Worm (Caenorhabditis elegans) whole organism, young adult: ENCODE measurements around the gene F38C2.7.
A peak's percentile ranks its signal among the peaks of the same experiment; 100 is the strongest.

ENCODE experiments used
- B0019.2 ChIP-seq: fragments of 200-800 bp; sonication (Bioruptor generic); conservative IDR thresholded peaks from 2 replicates; pipeline ENCODE4 v1.3.6; 2022; ENCODE audit warnings: missing genetic modification reagents, missing genetic modification characterization, missing compliant biosample characterization
- aptf-3 ChIP-seq: fragments of 200-800 bp; sonication (Bioruptor generic); IDR thresholded peaks from 2 replicates; pipeline ENCODE4 v1.3.6; 2022; ENCODE audit warnings: missing genetic modification characterization, missing compliant biosample characterization
- attf-6 ChIP-seq: fragments of 200-800 bp; sonication (Bioruptor generic); IDR thresholded peaks from 2 replicates; pipeline ENCODE4 v1.3.6; 2022; ENCODE audit warnings: missing genetic modification reagents, missing genetic modification characterization, missing compliant biosample characterization
- bed-1 ChIP-seq: fragments of 200-800 bp; sonication (Bioruptor generic); IDR thresholded peaks from 2 replicates; pipeline ENCODE4 v1.3.6; 2022; ENCODE audit warnings: missing genetic modification reagents, missing genetic modification characterization, missing compliant biosample characterization
- ceh-91 ChIP-seq: fragments of 200-800 bp; sonication (Bioruptor generic); IDR thresholded peaks from 2 replicates; pipeline ENCODE4 v1.3.6; 2022; ENCODE audit warnings: missing genetic modification reagents, missing genetic modification characterization, missing compliant biosample characterization
- efl-1 ChIP-seq: fragments of 150-350 bp; optimal IDR thresholded peaks from 2 replicates; lab custom pipeline; 2014; ENCODE audit warnings: missing biosample characterization, missing genetic modification reagents, missing genetic modification characterization
- egrh-3 ChIP-seq: fragments of 200-800 bp; sonication (Bioruptor generic); IDR thresholded peaks from 2 replicates; pipeline ENCODE4 v1.3.6; 2022; ENCODE audit warnings: missing genetic modification reagents, missing genetic modification characterization, missing compliant biosample characterization
- lsy-27 ChIP-seq: sonication (generic microtip); optimal IDR thresholded peaks from 2 replicates; lab custom pipeline; 2017; ENCODE audit warnings: missing genetic modification characterization, mild to moderate bottlenecking, missing compliant biosample characterization, antibody characterized with exemption, missing genotype, borderline replicate concordance; ENCODE audit not compliant: insufficient read depth
- mcd-1 ChIP-seq: fragments of 200-800 bp; sonication (Bioruptor generic); IDR thresholded peaks from 2 replicates; pipeline ENCODE4 v1.3.6; 2022; ENCODE audit warnings: missing genetic modification reagents, missing genetic modification characterization, missing compliant biosample characterization
- mel-28 ChIP-seq: sonication (generic microtip); optimal IDR thresholded peaks from 2 replicates; lab custom pipeline; 2016; ENCODE audit warnings: borderline replicate concordance, mild to moderate bottlenecking, missing genetic modification characterization, missing compliant biosample characterization
- nhr-80 ChIP-seq: sonication (generic microtip); optimal IDR thresholded peaks from 2 replicates; lab custom pipeline; 2016; ENCODE audit warnings: missing genetic modification characterization, missing compliant biosample characterization
- rpc-1 ChIP-seq, 2 experiments: fragments of 150-350 bp in 1 of 2; sonication (generic microtip) in 1 of 2; optimal IDR thresholded peaks; 2 replicates each; lab custom pipeline; 2014 to 2018; ENCODE audit warnings: missing biosample characterization in 1 of 2, missing genetic modification characterization in 1 of 2, missing genetic modification reagents in 1 of 2, missing genotype in 1 of 2
- sdz-38 ChIP-seq: sonication (generic microtip); optimal IDR thresholded peaks from 2 replicates; lab custom pipeline; 2016; ENCODE audit warnings: missing genotype, missing genetic modification characterization, missing compliant biosample characterization
- sea-2 ChIP-seq: fragments of 200-800 bp; sonication (Bioruptor generic); IDR thresholded peaks from 2 replicates; pipeline ENCODE4 v1.3.6; 2022; ENCODE audit warnings: missing genetic modification characterization, missing compliant biosample characterization
- snpc-4 ChIP-seq, 5 experiments: fragments of 150-350 bp in 1 of 5; sonication (generic microtip) in 4 of 5; optimal IDR thresholded peaks; 2 replicates each; lab custom pipeline; 2014 to 2018; ENCODE audit warnings: missing genetic modification characterization in 5 of 5, missing biosample characterization in 3 of 5, antibody characterized with exemption in 2 of 5, mild to moderate bottlenecking in 2 of 5, missing compliant biosample characterization in 2 of 5, missing genotype in 2 of 5, moderate library complexity in 2 of 5, missing genetic modification reagents in 1 of 5
- zim-3 ChIP-seq: sonication (generic microtip); optimal IDR thresholded peaks from 2 replicates; lab custom pipeline; 2017; ENCODE audit warnings: mild to moderate bottlenecking, missing genetic modification characterization, moderate library complexity, missing compliant biosample characterization
- ztf-22 ChIP-seq: fragments of 200-800 bp; sonication (Bioruptor generic); optimal IDR thresholded peaks from 2 replicates; lab custom pipeline; 2018; ENCODE audit warnings: mild to moderate bottlenecking, missing genetic modification characterization, moderate library complexity, missing compliant biosample characterization

The F38C2.7 gene

DNA sequence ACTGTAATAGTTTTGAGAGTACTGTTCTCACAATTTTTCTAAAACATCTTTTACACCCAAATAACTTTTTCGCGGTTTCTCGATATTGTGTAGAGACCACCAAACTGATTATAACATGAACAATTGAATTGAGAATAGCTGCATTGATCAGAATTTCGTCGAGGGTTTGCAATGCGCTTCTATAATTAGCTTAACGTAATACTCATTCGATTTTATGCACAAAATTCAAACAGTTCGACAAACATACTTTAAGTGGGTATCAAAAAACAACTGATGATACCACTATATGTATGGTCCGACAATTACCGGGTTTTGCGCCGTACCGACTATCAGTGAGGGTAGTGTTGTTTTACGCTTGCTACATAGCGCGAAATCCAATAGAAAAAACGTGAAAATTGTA is 40.4 kb downstream of the F38C2.7 start:
- no peak for TF ChIP-seq snpc-4 (GFP tag; optimal IDR thresholded peaks at IDR 0.05; lab: Kevin White, UChicago)
- peak in 3 of 4 experiments; percentile 48 to 65 (median 58) for TF ChIP-seq snpc-4 (tag; optimal IDR thresholded peaks at IDR 0.05; lab: Kevin White, UChicago)
- no peak for TF ChIP-seq zim-3 (tag; lab: Kevin White, UChicago)
- TF ChIP-seq lsy-27 (tag; lab: Kevin White, UChicago), result no peak
- TF ChIP-seq rpc-1 (optimal IDR thresholded peaks at IDR 0.05; lab: Kevin White, UChicago), result no peak
- no peak for TF ChIP-seq rpc-1 (tag; optimal IDR thresholded peaks at IDR 0.05; lab: Kevin White, UChicago)
- no peak for TF ChIP-seq sdz-38 (tag; lab: Kevin White, UChicago)
- no peak for TF ChIP-seq bed-1 (GFP tag; lab: Robert Waterston, UW)
- TF ChIP-seq sea-2 (GFP tag; lab: Robert Waterston, UW), result no peak
- TF ChIP-seq attf-6 (GFP tag; lab: Robert Waterston, UW), result 0 out of 2 replicates have a peak, but pooled peaks have one; percentile 56
- TF ChIP-seq ceh-91 (GFP tag; lab: Robert Waterston, UW), result no peak

ce11 chrIV:16233028-16233427 is 44.2 kb downstream of the F38C2.7 start, which contains the start of the genes hpa-1 and irld-39:
hpa-1 (minus strand) TSS chrIV:16233128.
irld-39 (plus strand) TSS chrIV:16233148.
- TF ChIP-seq efl-1, result no peak
- no peak for TF ChIP-seq aptf-3 (GFP tag; lab: Robert Waterston, UW)
- TF ChIP-seq B0019.2 (GFP tag; lab: Robert Waterston, UW), result no peak
- TF ChIP-seq, all 124 proteins: peak for 0

DNA sequence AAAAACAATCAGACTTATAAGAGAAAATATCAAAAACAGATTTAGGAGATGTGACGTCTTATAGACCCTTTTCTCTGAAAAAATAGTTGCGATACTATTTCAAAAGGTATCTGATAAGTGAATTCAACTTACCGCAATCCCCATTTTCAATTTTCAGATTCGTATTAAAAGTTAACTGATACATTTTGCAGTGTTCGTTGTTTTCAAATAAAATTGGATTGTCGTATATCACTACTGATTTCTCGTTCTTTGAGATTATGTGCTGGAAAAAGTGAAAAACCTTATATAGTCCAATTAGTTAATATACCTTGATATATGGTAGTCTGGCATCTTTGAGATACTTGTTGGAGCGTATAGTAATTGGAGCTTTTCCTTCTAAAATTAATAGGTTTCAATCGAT is 46.7 kb downstream of the F38C2.7 start:
- TF ChIP-seq mcd-1 (GFP tag; lab: Robert Waterston, UW), result no peak
- TF ChIP-seq egrh-3 (GFP tag; lab: Robert Waterston, UW), result no peak
- no peak for TF ChIP-seq ztf-22 (GFP tag; lab: Kevin White, UChicago)
- TF ChIP-seq mel-28 (tag; lab: Kevin White, UChicago), result no peak
- TF ChIP-seq nhr-80 (tag; lab: Kevin White, UChicago), result no peak
- TF ChIP-seq, all 124 proteins: peak for 0
